Worm (Caenorhabditis elegans): ENCODE measurements around the gene fbxa-213.

ce11 chrV:18318312-18318711 is 49.7 kb upstream of the fbxa-213 start, which contains the start of gene fbxb-119:
- TF ChIP-seq ceh-9 (tag; optimal IDR thresholded peaks at IDR 0.05): no peak
- no peak for TF ChIP-seq aly-2 (tag; optimal IDR thresholded peaks at IDR 0.05)
- no peak for TF ChIP-seq nhr-28 (tag; optimal IDR thresholded peaks at IDR 0.05)
- no peak for TF ChIP-seq mml-1 (tag; optimal IDR thresholded peaks at IDR 0.05)
- no peak for TF ChIP-seq snpc-4 (tag; optimal IDR thresholded peaks at IDR 0.05)
- no peak for TF ChIP-seq ztf-11 (tag; optimal IDR thresholded peaks at IDR 0.05)
- no peak for TF ChIP-seq nhr-25 (tag; optimal IDR thresholded peaks at IDR 0.05)
- no peak for TF ChIP-seq nhr-11 (tag; optimal IDR thresholded peaks at IDR 0.05)
- no peak for TF ChIP-seq pqm-1 (tag; optimal IDR thresholded peaks at IDR 0.05)
- TF ChIP-seq ztf-4 (tag; optimal IDR thresholded peaks at IDR 0.05): no peak

Data from whole organism, L3 larva.